Fruit fly (Drosophila melanogaster) whole organism, embryonic: ENCODE measurements around the gene AlaRS.

Experiments
- Abd-B ChIP-seq: fragments of 200-800 bp; sonication (Bioruptor generic); optimal IDR thresholded peaks from 2 replicates; lab custom pipeline; 2018; ENCODE audit warnings: missing biosample characterization, mild to moderate bottlenecking, missing genetic modification characterization, moderate library complexity
- Bgb ChIP-seq: fragments of 200-800 bp; sonication (Bioruptor generic); IDR thresholded peaks from 2 replicates; pipeline ENCODE4 v1.3.6; 2022; ENCODE audit warnings: missing biosample characterization, missing genetic modification characterization; ENCODE audit not compliant: partially characterized antibody
- CG10321 ChIP-seq: fragments of 200-800 bp; sonication (Bioruptor generic); IDR thresholded peaks from 2 replicates; pipeline ENCODE4 v1.3.6; 2022; ENCODE audit warnings: missing biosample characterization, missing genetic modification characterization
- CG10366 ChIP-seq: fragments of 200-800 bp; sonication (Bioruptor generic); IDR thresholded peaks from 2 replicates; pipeline ENCODE4 v1.3.6; 2022; ENCODE audit warnings: missing biosample characterization, missing genetic modification characterization
- CG10431 ChIP-seq: fragments of 200-800 bp; sonication (Bioruptor generic); optimal IDR thresholded peaks from 3 replicates; lab custom pipeline; 2018; ENCODE audit warnings: missing biosample characterization, mild to moderate bottlenecking, missing genetic modification characterization
- CG10565 ChIP-seq: fragments of 200-800 bp; sonication (Bioruptor generic); optimal IDR thresholded peaks from 3 replicates; lab custom pipeline; 2016; ENCODE audit warnings: missing biosample characterization, mild to moderate bottlenecking, missing genetic modification characterization
- CG12391 ChIP-seq: fragments of 200-800 bp; sonication (Bioruptor generic); optimal IDR thresholded peaks from 3 replicates; lab custom pipeline; 2018; ENCODE audit warnings: missing biosample characterization, mild to moderate bottlenecking, missing genetic modification characterization, moderate library complexity
- CG15011 ChIP-seq: fragments of 200-800 bp; sonication (Bioruptor generic); optimal IDR thresholded peaks from 3 replicates; lab custom pipeline; 2018; ENCODE audit warnings: missing biosample characterization, mild to moderate bottlenecking, missing genetic modification characterization
- CG15601 ChIP-seq: fragments of 200-800 bp; sonication (Bioruptor generic); optimal IDR thresholded peaks from 3 replicates; lab custom pipeline; 2019; ENCODE audit warnings: missing biosample characterization, mild to moderate bottlenecking, missing genetic modification characterization, moderate library complexity
- CG1603 ChIP-seq: fragments of 200-800 bp; sonication (Bioruptor generic); optimal IDR thresholded peaks from 2 replicates; lab custom pipeline; 2019; ENCODE audit warnings: missing biosample characterization, mild to moderate bottlenecking, missing genetic modification characterization, moderate library complexity
- CG1832 ChIP-seq: fragments of 200-800 bp; sonication (Bioruptor generic); optimal IDR thresholded peaks from 2 replicates; lab custom pipeline; 2017; ENCODE audit warnings: missing biosample characterization, mild to moderate bottlenecking, missing genetic modification characterization, inconsistent platforms
- CG18764 ChIP-seq: fragments of 200-800 bp; sonication (Bioruptor generic); optimal IDR thresholded peaks from 3 replicates; lab custom pipeline; 2016; ENCODE audit warnings: missing biosample characterization, missing genetic modification characterization
- CG2202 ChIP-seq: fragments of 200-800 bp; sonication (Bioruptor generic); optimal IDR thresholded peaks from 2 replicates; lab custom pipeline; 2018; ENCODE audit warnings: missing biosample characterization, mild to moderate bottlenecking, missing genetic modification characterization
- CG2875 ChIP-seq: fragments of 200-800 bp; sonication (Bioruptor generic); optimal IDR thresholded peaks from 2 replicates; lab custom pipeline; 2017; ENCODE audit warnings: missing biosample characterization, mild to moderate bottlenecking, missing genetic modification characterization, missing genetic modification reagents
- CG32772 ChIP-seq: fragments of 200-800 bp; sonication (Bioruptor generic); IDR thresholded peaks from 2 replicates; pipeline ENCODE4 v1.3.6; 2022; ENCODE audit warnings: missing biosample characterization, missing genetic modification characterization
- CG3838 ChIP-seq: fragments of 200-800 bp; sonication (Bioruptor generic); optimal IDR thresholded peaks from 3 replicates; lab custom pipeline; 2016; ENCODE audit warnings: missing biosample characterization, missing genetic modification characterization
- CG3847 ChIP-seq: fragments of 200-800 bp; sonication (Bioruptor generic); IDR thresholded peaks from 2 replicates; pipeline ENCODE4 v1.3.6; 2022; ENCODE audit warnings: missing biosample characterization, missing genetic modification characterization
- CG3995 ChIP-seq: fragments of 200-800 bp; sonication (Bioruptor generic); optimal IDR thresholded peaks from 3 replicates; lab custom pipeline; 2016; ENCODE audit warnings: missing biosample characterization, missing genetic modification characterization
- CG4617 ChIP-seq: fragments of 200-800 bp; sonication (Bioruptor generic); optimal IDR thresholded peaks from 3 replicates; lab custom pipeline; 2016; ENCODE audit warnings: missing biosample characterization, missing genetic modification characterization, borderline replicate concordance
- CG6654 ChIP-seq: fragments of 200-800 bp; sonication (Bioruptor generic); optimal IDR thresholded peaks from 2 replicates; lab custom pipeline; 2017; ENCODE audit warnings: missing biosample characterization, mild to moderate bottlenecking, missing genetic modification characterization
- CG6791 ChIP-seq: fragments of 200-800 bp; sonication (Bioruptor generic); IDR thresholded peaks from 3 replicates; pipeline ENCODE4 v1.3.6; 2022; ENCODE audit warnings: missing biosample characterization, missing genetic modification characterization; ENCODE audit not compliant: partially characterized antibody
- CG9215 ChIP-seq: fragments of 200-800 bp; sonication (Bioruptor generic); IDR thresholded peaks from 2 replicates; pipeline ENCODE4 v1.3.6; 2022; ENCODE audit warnings: missing biosample characterization, missing genetic modification characterization
- CG9817 ChIP-seq: fragments of 200-800 bp; sonication (Bioruptor generic); optimal IDR thresholded peaks from 2 replicates; lab custom pipeline; 2018; ENCODE audit warnings: missing biosample characterization, mild to moderate bottlenecking, missing genetic modification characterization, moderate library complexity
- E2f2 ChIP-seq: fragments of 200-800 bp; sonication (Bioruptor generic); IDR thresholded peaks from 2 replicates; pipeline ENCODE4 v1.3.6; 2022; ENCODE audit warnings: missing biosample characterization, missing genetic modification characterization
- ERR ChIP-seq: fragments of 200-800 bp; sonication (Bioruptor generic); optimal IDR thresholded peaks from 2 replicates; lab custom pipeline; 2016; ENCODE audit warnings: missing biosample characterization, missing genetic modification characterization
- HLH54F ChIP-seq: fragments of 200-800 bp; sonication (Bioruptor generic); optimal IDR thresholded peaks from 3 replicates; lab custom pipeline; 2016; ENCODE audit warnings: missing biosample characterization, missing genetic modification characterization
- Myb ChIP-seq: fragments of 200-800 bp; sonication (Bioruptor generic); optimal IDR thresholded peaks from 2 replicates; lab custom pipeline; 2016; ENCODE audit warnings: missing biosample characterization, missing genetic modification characterization
- Nf-YB ChIP-seq: fragments of 200-800 bp; sonication (Bioruptor generic); optimal IDR thresholded peaks from 3 replicates; lab custom pipeline; 2019; ENCODE audit warnings: missing biosample characterization, mild to moderate bottlenecking, missing genetic modification characterization, moderate library complexity
- Optix ChIP-seq: fragments of 200-800 bp; sonication (Bioruptor generic); IDR thresholded peaks from 3 replicates; pipeline ENCODE4 v1.3.6; 2022; ENCODE audit warnings: missing biosample characterization, missing genetic modification characterization
- Ssrp ChIP-seq: fragments of 200-800 bp; sonication (Bioruptor generic); optimal IDR thresholded peaks from 2 replicates; lab custom pipeline; 2018; ENCODE audit warnings: missing biosample characterization, mild to moderate bottlenecking, missing genetic modification characterization, moderate library complexity
- Trl ChIP-seq, 3 experiments: fragments of >200 bp in 2 of 3; fragments of 200-800 bp in 1 of 3; sonication (Bioruptor generic) in 1 of 3; optimal IDR thresholded peaks; 2 replicates in 1 of 3; 3 replicates in 2 of 3; lab custom pipeline; 2016 to 2017; ENCODE audit warnings: missing biosample characterization in 1 of 3, missing genetic modification characterization in 1 of 3
- Usf ChIP-seq: fragments of 200-800 bp; sonication (Bioruptor generic); optimal IDR thresholded peaks from 2 replicates; lab custom pipeline; 2017; ENCODE audit warnings: missing genotype, missing biosample characterization, missing genetic modification characterization
- amos ChIP-seq: fragments of 200-800 bp; sonication (Bioruptor generic); IDR thresholded peaks from 2 replicates; pipeline ENCODE4 v1.3.6; 2022; ENCODE audit warnings: missing biosample characterization, missing genetic modification characterization; ENCODE audit not compliant: partially characterized antibody
- cg ChIP-seq: fragments of 200-800 bp; sonication (Bioruptor generic); optimal IDR thresholded peaks from 3 replicates; lab custom pipeline; 2019; ENCODE audit warnings: missing biosample characterization, mild to moderate bottlenecking, missing genetic modification characterization, moderate library complexity
- dimm ChIP-seq: fragments of 200-800 bp; sonication (Bioruptor generic); IDR thresholded peaks from 2 replicates; pipeline ENCODE4 v1.3.6; 2022; ENCODE audit warnings: missing biosample characterization, missing genetic modification characterization
- dmrt99B ChIP-seq: fragments of 200-800 bp; sonication (Bioruptor generic); optimal IDR thresholded peaks from 2 replicates; lab custom pipeline; 2018; ENCODE audit warnings: missing biosample characterization, mild to moderate bottlenecking, missing genetic modification characterization, moderate library complexity
- eve ChIP-seq, 2 experiments: fragments of >200 bp; optimal IDR thresholded peaks; 2 replicates each; lab custom pipeline; 2017; ENCODE audit warnings: missing biosample characterization in 2 of 2, missing genetic modification characterization in 2 of 2
- hth ChIP-seq: fragments of >200 bp; optimal IDR thresholded peaks from 2 replicates; lab custom pipeline; 2017; ENCODE audit warnings: inconsistent platforms
- insv ChIP-seq, 2 experiments: fragments of 200-800 bp; sonication (Bioruptor generic); optimal IDR thresholded peaks; 3 replicates each; lab custom pipeline; 2016 to 2018; ENCODE audit warnings: missing biosample characterization in 2 of 2, missing genetic modification characterization in 2 of 2
- kay ChIP-seq: fragments of 200-800 bp; sonication (Bioruptor generic); optimal IDR thresholded peaks from 2 replicates; lab custom pipeline; 2016; ENCODE audit warnings: missing biosample characterization, missing genetic modification characterization
- klu ChIP-seq: fragments of 200-800 bp; sonication (Bioruptor generic); IDR thresholded peaks from 2 replicates; pipeline ENCODE4 v1.3.6; 2022; ENCODE audit warnings: missing biosample characterization, missing genetic modification characterization
- lmd ChIP-seq: fragments of 200-800 bp; sonication (Bioruptor generic); IDR thresholded peaks from 2 replicates; pipeline ENCODE4 v1.3.6; 2022; ENCODE audit warnings: missing biosample characterization, missing genetic modification characterization
- org-1 ChIP-seq: fragments of 200-800 bp; sonication (Bioruptor generic); optimal IDR thresholded peaks from 2 replicates; lab custom pipeline; 2017; ENCODE audit warnings: missing biosample characterization, missing genetic modification characterization
- phol ChIP-seq: fragments of 200-800 bp; sonication (Bioruptor generic); optimal IDR thresholded peaks from 3 replicates; lab custom pipeline; 2018; ENCODE audit warnings: missing biosample characterization, mild to moderate bottlenecking, missing genetic modification characterization, moderate library complexity
- rib ChIP-seq: fragments of 200-800 bp; sonication (Bioruptor generic); IDR thresholded peaks from 2 replicates; pipeline ENCODE4 v1.3.6; 2022; ENCODE audit warnings: missing biosample characterization, missing genetic modification characterization
- shn ChIP-seq: fragments of 200-800 bp; sonication (Bioruptor generic); optimal IDR thresholded peaks from 3 replicates; lab custom pipeline; 2016; ENCODE audit warnings: missing biosample characterization, missing genetic modification characterization
- sr ChIP-seq: fragments of 200-800 bp; sonication (Bioruptor generic); IDR thresholded peaks from 3 replicates; pipeline ENCODE4 v1.3.6; 2022; ENCODE audit warnings: missing biosample characterization, missing genetic modification characterization
- trh ChIP-seq: fragments of 200-800 bp; sonication (Bioruptor generic); optimal IDR thresholded peaks from 2 replicates; lab custom pipeline; 2016; ENCODE audit warnings: missing biosample characterization, missing genetic modification characterization
- yki ChIP-seq: fragments of >200 bp; optimal IDR thresholded peaks from 3 replicates; lab custom pipeline; 2018

AlaRS gene

dm6 chr2L:8414887-8415883, 33.6 kb upstream of the AlaRS start, which contains the start of the genes CG13398 and Akap200 (continued):
- peak; percentile 34 for TF ChIP-seq CG1603 (tag; lab: Kevin White, UChicago)
- no peak for TF ChIP-seq Optix (GFP tag; lab: Robert Waterston, UW)
- TF ChIP-seq E2f2, result peak; percentile 45
- TF ChIP-seq CG3847 (GFP tag; lab: Robert Waterston, UW), result peak; percentile 66
- TF ChIP-seq Trl (optimal IDR thresholded peaks at IDR 0.05; lab: Kevin White, UChicago), result no peak
- TF ChIP-seq Trl (GFP tag; optimal IDR thresholded peaks at IDR 0.05; lab: Kevin White, UChicago), result no peak
- no peak for TF ChIP-seq Abd-B (GFP tag; lab: Kevin White, UChicago)
- no peak for TF ChIP-seq CG3838 (GFP tag; lab: Kevin White, UChicago)
- peak; percentile 2 for TF ChIP-seq Usf (GFP tag; lab: Kevin White, UChicago)
- TF ChIP-seq CG15011 (GFP tag; lab: Kevin White, UChicago), result no peak
- TF ChIP-seq CG2202 (tag; lab: Kevin White, UChicago), result no peak
- TF ChIP-seq yki, result no peak
- no peak for TF ChIP-seq CG10565 (GFP tag; lab: Kevin White, UChicago)
- TF ChIP-seq CG9817 (tag; lab: Kevin White, UChicago), result peak; percentile 33
- TF ChIP-seq amos, result no peak
- no peak for TF ChIP-seq CG2875 (GFP tag; lab: Kevin White, UChicago)
- no peak for TF ChIP-seq CG6654 (GFP tag; lab: Kevin White, UChicago)
- peak; percentile 81 for TF ChIP-seq Myb (GFP tag; lab: Kevin White, UChicago)
- no peak for TF ChIP-seq eve (GFP tag; optimal IDR thresholded peaks at IDR 0.05; lab: Kevin White, UChicago)
- TF ChIP-seq Nf-YB, result no peak
- TF ChIP-seq ERR, result no peak
- no peak for TF ChIP-seq CG15601
- no peak for TF ChIP-seq CG32772 (GFP tag; lab: Robert Waterston, UW)
- TF ChIP-seq rib, result no peak
- TF ChIP-seq CG4617 (GFP tag; lab: Kevin White, UChicago), result peak; percentile 72
- no peak for TF ChIP-seq CG18764 (GFP tag; lab: Kevin White, UChicago)
- peak; percentile 65 for TF ChIP-seq CG12391 (tag; lab: Kevin White, UChicago)
- no peak for TF ChIP-seq CG10321 (GFP tag; lab: Robert Waterston, UW)
- no peak for TF ChIP-seq shn
- 0 out of 2 replicates have a peak, but pooled peaks have one; percentile 30 for TF ChIP-seq CG9215 (GFP tag; lab: Robert Waterston, UW)
- peak; percentile 37 for TF ChIP-seq Ssrp (tag; lab: Kevin White, UChicago)
- TF ChIP-seq CG6791 (GFP tag; lab: Robert Waterston, UW), result no peak
- no peak for TF ChIP-seq CG10366 (GFP tag; lab: Robert Waterston, UW)
- no peak for TF ChIP-seq sr (GFP tag; lab: Robert Waterston, UW)
- 0 out of 2 replicates have a peak, but pooled peaks have one; percentile 19 for TF ChIP-seq Bgb
- TF ChIP-seq CG3995 (GFP tag; lab: Kevin White, UChicago), result peak; percentile 75
- TF ChIP-seq CG10431 (GFP tag; lab: Kevin White, UChicago), result no peak
- no peak for TF ChIP-seq cg (GFP tag; lab: Kevin White, UChicago)
- TF ChIP-seq kay (GFP tag; lab: Kevin White, UChicago), result no peak
- no peak for TF ChIP-seq hth (lab: Kevin White, UChicago)
- peak in 1 of 2 experiments; percentile 41 for TF ChIP-seq insv (GFP tag; optimal IDR thresholded peaks at IDR 0.05; lab: Kevin White, UChicago)
- TF ChIP-seq lmd, result no peak; the same call in 1 of the 2 replicates
- TF ChIP-seq trh (GFP tag; lab: Kevin White, UChicago), result no peak
- no peak for TF ChIP-seq HLH54F
- peak; percentile 94 for TF ChIP-seq phol (tag; lab: Kevin White, UChicago)
- 0 out of 2 replicates have a peak, but pooled peaks have one; percentile 23 for TF ChIP-seq klu (GFP tag; lab: Robert Waterston, UW)
- TF ChIP-seq dmrt99B, result no peak
- TF ChIP-seq dimm (GFP tag; lab: Robert Waterston, UW), result no peak
- TF ChIP-seq CG1832 (GFP tag; lab: Kevin White, UChicago), result no peak
- TF ChIP-seq org-1 (GFP tag; lab: Kevin White, UChicago), result no peak
